3 fruit fly cellular contexts compared by ENCODE assay signal in genomic region chrX:1773532-1774346, dm6.
TF ChIP-seq lines count a peak whose summit lies in the region.

prage (plus strand) TSS chrX:1773719.
Adar (plus strand) TSS chrX:1773725.

TF ChIP-seq in whole organism, adult, 20 proteins besides CTCF, POLR2A, EP300 and RAD21 (continued from another document):
- peak; percentile 19 for TF ChIP-seq CG7101 (tag; optimal IDR thresholded peaks at IDR 0.05; lab: Kevin White, UChicago)

TF ChIP-seq in whole organism, embryonic, 481 proteins besides CTCF, POLR2A, EP300 and RAD21 (continued from another document and continues in another):
- TF ChIP-seq CG10654 (GFP tag; optimal IDR thresholded peaks at IDR 0.05; lab: Kevin White, UChicago) (no peak), YL-1 (GFP tag; optimal IDR thresholded peaks at IDR 0.05; lab: Kevin White, UChicago) (peak; percentile 27), CG12391 (tag; optimal IDR thresholded peaks at IDR 0.05; lab: Kevin White, UChicago) (no peak), CG14860 (GFP tag; IDR thresholded peaks at IDR 0.05; lab: Robert Waterston, UW; ENCODE audit: partially characterized antibody) (peak; percentile 59), Scr (GFP tag; IDR thresholded peaks at IDR 0.05; lab: Robert Waterston, UW; ENCODE audit: partially characterized antibody) (peak; percentile 79), sna (GFP tag; IDR thresholded peaks at IDR 0.05; lab: Robert Waterston, UW; ENCODE audit: partially characterized antibody) (peak; percentile 49), mld (GFP tag; IDR thresholded peaks at IDR 0.05; lab: Robert Waterston, UW; ENCODE audit: partially characterized antibody) (peak; percentile 43; the same call in 1 of the 3 replicates), CG16813 (GFP tag; IDR thresholded peaks at IDR 0.05; lab: Robert Waterston, UW; ENCODE audit: partially characterized antibody) (peak; percentile 75), pzg (GFP tag; optimal IDR thresholded peaks at IDR 0.05; lab: Kevin White, UChicago) (peak; percentile 54), sens-2 (GFP tag; IDR thresholded peaks at IDR 0.05; lab: Robert Waterston, UW) (peak; percentile 59; the same call in 1 of the 2 replicates), Oli (tag; optimal IDR thresholded peaks at IDR 0.05; lab: Kevin White, UChicago) (no peak), CG2129 (GFP tag; IDR thresholded peaks at IDR 0.05; lab: Robert Waterston, UW; ENCODE audit: partially characterized antibody) (peak; percentile 50), sens (GFP tag; lab: Kevin White, UChicago) (peak; percentile 81), onecut (GFP tag; IDR thresholded peaks at IDR 0.05; lab: Robert Waterston, UW) (peak; percentile 88), Doc3 (GFP tag; IDR thresholded peaks at IDR 0.05; lab: Robert Waterston, UW; ENCODE audit: partially characterized antibody) (peak; percentile 64; the same call in 2 of the 3 replicates), CG42726 (GFP tag; IDR thresholded peaks at IDR 0.05; lab: Robert Waterston, UW; ENCODE audit: partially characterized antibody) (peak; percentile 49; the same call in 1 of the 2 replicates), B-H2 (GFP tag; optimal IDR thresholded peaks at IDR 0.05; lab: Kevin White, UChicago) (no peak), trem (tag; optimal IDR thresholded peaks at IDR 0.05; lab: Kevin White, UChicago) (peak; percentile 30), gfzf (GFP tag; optimal IDR thresholded peaks at IDR 0.05; lab: Kevin White, UChicago) (peak; percentile 39), CG8478 (optimal IDR thresholded peaks at IDR 0.05; lab: Kevin White, UChicago) (peak; percentile 67), mam (GFP tag; optimal IDR thresholded peaks at IDR 0.05; lab: Kevin White, UChicago) (peak; percentile 32), Optix (GFP tag; IDR thresholded peaks at IDR 0.05; lab: Robert Waterston, UW) (no peak), Lhr (GFP tag; optimal IDR thresholded peaks at IDR 0.05; lab: Kevin White, UChicago) (no peak), CG17359 (tag; optimal IDR thresholded peaks at IDR 0.05; lab: Kevin White, UChicago) (no peak), CG3995 (GFP tag; optimal IDR thresholded peaks at IDR 0.05; lab: Kevin White, UChicago) (peak; percentile 93), CG34224 (GFP tag; IDR thresholded peaks at IDR 0.05; lab: Robert Waterston, UW; ENCODE audit: partially characterized antibody) (peak; percentile 65), knrl (GFP tag; IDR thresholded peaks at IDR 0.05; lab: Robert Waterston, UW; ENCODE audit: partially characterized antibody) (peak; percentile 77), Deaf1 (tag; optimal IDR thresholded peaks at IDR 0.05; lab: Kevin White, UChicago) (peak; percentile 88), zen2 (GFP tag; IDR thresholded peaks at IDR 0.05; lab: Robert Waterston, UW; ENCODE audit: partially characterized antibody) (peak; percentile 80), az2 (GFP tag; optimal IDR thresholded peaks at IDR 0.05; lab: Kevin White, UChicago) (no peak), CG6791 (GFP tag; IDR thresholded peaks at IDR 0.05; lab: Robert Waterston, UW; ENCODE audit: partially characterized antibody) (peak; percentile 64; the same call in 1 of the 3 replicates), Rfx (GFP tag; IDR thresholded peaks at IDR 0.05; lab: Robert Waterston, UW) (peak; percentile 54), CG8388 (GFP tag; optimal IDR thresholded peaks at IDR 0.05; lab: Kevin White, UChicago) (peak; percentile 98), Mrtf (GFP tag; IDR thresholded peaks at IDR 0.05; lab: Robert Waterston, UW) (no peak), sqz (GFP tag; optimal IDR thresholded peaks at IDR 0.05; lab: Kevin White, UChicago) (peak; percentile 52), org-1 (GFP tag; optimal IDR thresholded peaks at IDR 0.05; lab: Kevin White, UChicago) (no peak), Fer1 (GFP tag; optimal IDR thresholded peaks at IDR 0.05; lab: Kevin White, UChicago) (peak; percentile 6), CG15514 (GFP tag; optimal IDR thresholded peaks at IDR 0.05; lab: Kevin White, UChicago) (peak; percentile 32), Dref (GFP tag; IDR thresholded peaks at IDR 0.05; lab: Robert Waterston, UW) (peak; percentile 81), CG13287 (GFP tag; IDR thresholded peaks at IDR 0.05; lab: Robert Waterston, UW; ENCODE audit: partially characterized antibody) (peak; percentile 76), BEAF-32 (GFP tag; optimal IDR thresholded peaks at IDR 0.05; lab: Kevin White, UChicago) (peak; percentile 77), Dip3 (GFP tag; optimal IDR thresholded peaks at IDR 0.05; lab: Kevin White, UChicago) (peak; percentile 3), CG14441 (GFP tag; IDR thresholded peaks at IDR 0.05; lab: Robert Waterston, UW) (0 out of 2 replicates have a peak, but pooled peaks have one; percentile 9), bbx (GFP tag; IDR thresholded peaks at IDR 0.05; lab: Robert Waterston, UW; ENCODE audit: partially characterized antibody) (peak; percentile 85), Sin3A (optimal IDR thresholded peaks at IDR 0.05; lab: Kevin White, UChicago) (no peak), nerfin-2 (GFP tag; IDR thresholded peaks at IDR 0.05; lab: Robert Waterston, UW; ENCODE audit: partially characterized antibody) (peak; percentile 67), slbo (GFP tag; IDR thresholded peaks at IDR 0.05; lab: Robert Waterston, UW) (peak; percentile 68), Bgb (GFP tag; IDR thresholded peaks at IDR 0.05; lab: Robert Waterston, UW; ENCODE audit: partially characterized antibody) (peak; percentile 78), wdn (GFP tag; IDR thresholded peaks at IDR 0.05; lab: Robert Waterston, UW) (no peak), nerfin-1 (tag; optimal IDR thresholded peaks at IDR 0.05; lab: Kevin White, UChicago) (peak; percentile 48), E2f2 (GFP tag; IDR thresholded peaks at IDR 0.05; lab: Robert Waterston, UW) (0 out of 2 replicates have a peak, but pooled peaks have one; percentile 21), nmo (GFP tag; optimal IDR thresholded peaks at IDR 0.05; lab: Kevin White, UChicago) (peak; percentile 6), row (GFP tag; IDR thresholded peaks at IDR 0.05; lab: Robert Waterston, UW) (peak; percentile 71), Sry-δ (GFP tag; optimal IDR thresholded peaks at IDR 0.05; lab: Kevin White, UChicago) (peak; percentile 90), ssp (GFP tag; IDR thresholded peaks at IDR 0.05; lab: Robert Waterston, UW) (0 out of 2 replicates have a peak, but pooled peaks have one; percentile 10), kni (GFP tag; optimal IDR thresholded peaks at IDR 0.05; lab: Kevin White, UChicago) (peak; percentile 14), Pdp1 (GFP tag; optimal IDR thresholded peaks at IDR 0.05; lab: Kevin White, UChicago) (peak in 1 of 2 experiments; percentile 49), CG12659 (GFP tag; optimal IDR thresholded peaks at IDR 0.05; lab: Kevin White, UChicago) (peak; percentile 15), p53 (GFP tag; optimal IDR thresholded peaks at IDR 0.05; lab: Kevin White, UChicago) (peak; percentile 15)

TF ChIP-seq in whole organism, prepupa, 60 proteins besides CTCF, POLR2A, EP300 and RAD21 (continued from another document):
- TF ChIP-seq salr (GFP tag; optimal IDR thresholded peaks at IDR 0.05; lab: Kevin White, UChicago) (no peak), CG4318 (GFP tag; optimal IDR thresholded peaks at IDR 0.05; lab: Kevin White, UChicago) (no peak), achi (GFP tag; optimal IDR thresholded peaks at IDR 0.05; lab: Kevin White, UChicago) (no peak), CG6792 (GFP tag; optimal IDR thresholded peaks at IDR 0.05; lab: Kevin White, UChicago) (no peak), svp (GFP tag; lab: Kevin White, UChicago) (no peak), Ets21C (GFP tag; optimal IDR thresholded peaks at IDR 0.05; lab: Kevin White, UChicago) (peak; percentile 4), Eip78C (GFP tag; lab: Kevin White, UChicago) (peak; percentile 77), Ets96B (tag; optimal IDR thresholded peaks at IDR 0.05; lab: Kevin White, UChicago) (no peak), Gug (GFP tag; IDR thresholded peaks at IDR 0.05; lab: Robert Waterston, UW) (no peak), Sox102F (GFP tag; optimal IDR thresholded peaks at IDR 0.05; lab: Kevin White, UChicago) (no peak), fkh (GFP tag; optimal IDR thresholded peaks at IDR 0.05; lab: Kevin White, UChicago) (peak; percentile 87), dsx (GFP tag; optimal IDR thresholded peaks at IDR 0.05; lab: Kevin White, UChicago; ENCODE audit: poor library complexity, severe bottlenecking) (no peak), Sox14 (GFP tag; optimal IDR thresholded peaks at IDR 0.05; lab: Kevin White, UChicago) (no peak), CG31627 (GFP tag; optimal IDR thresholded peaks at IDR 0.05; lab: Kevin White, UChicago) (peak; percentile 7), CG1621 (tag; optimal IDR thresholded peaks at IDR 0.05; lab: Kevin White, UChicago) (no peak), Hr4 (GFP tag; optimal IDR thresholded peaks at IDR 0.05; lab: Kevin White, UChicago) (peak; percentile 5), lz (GFP tag; optimal IDR thresholded peaks at IDR 0.05; lab: Kevin White, UChicago) (no peak), Met (GFP tag; optimal IDR thresholded peaks at IDR 0.05; lab: Kevin White, UChicago) (peak; percentile 47), topi (GFP tag; optimal IDR thresholded peaks at IDR 0.05; lab: Kevin White, UChicago) (peak; percentile 20), Eip93F (GFP tag; optimal IDR thresholded peaks at IDR 0.05; lab: Kevin White, UChicago) (no peak), CG15336 (GFP tag; IDR thresholded peaks at IDR 0.05; lab: Robert Waterston, UW) (no peak)
